Worm (Caenorhabditis elegans): ENCODE data around the gene W08E12.6.

DNA sequence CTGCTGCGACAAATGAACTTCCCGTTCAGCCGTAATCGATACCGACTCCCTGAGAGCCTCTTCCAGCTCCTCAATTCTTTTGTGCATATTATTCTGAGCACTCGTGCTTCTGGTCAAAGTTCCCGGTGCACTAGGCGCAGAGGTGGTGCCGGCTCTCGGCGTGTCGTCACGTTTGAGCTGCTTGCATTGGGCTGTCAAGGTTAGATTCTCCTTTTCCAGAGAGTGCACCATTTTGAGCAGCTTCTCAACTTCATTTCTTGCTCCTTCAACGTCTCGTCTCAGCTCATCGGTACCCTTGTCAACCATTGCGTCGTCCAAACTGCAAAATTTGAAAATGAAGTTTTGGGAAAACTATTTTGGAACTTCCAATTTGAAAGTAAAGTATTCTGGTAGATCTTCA lies 47.1 kb downstream of the W08E12.6 start:
- TF ChIP-seq nhr-11 (tag; optimal IDR thresholded peaks at IDR 0.05) (no peak), unc-130 (tag; optimal IDR thresholded peaks at IDR 0.05) (no peak), efl-3 (GFP tag; optimal IDR thresholded peaks at IDR 0.05) (no peak), ama-1 (optimal IDR thresholded peaks at IDR 0.05) (no peak)
